Fruit fly (Drosophila melanogaster): ENCODE results near the gene Diedel2.

- TF ChIP-seq Dif (GFP tag; optimal IDR thresholded peaks at IDR 0.05; ENCODE audit: partially characterized antibody) (no peak), psq (GFP tag; optimal IDR thresholded peaks at IDR 0.05) (no peak), Dfd (GFP tag; optimal IDR thresholded peaks at IDR 0.05) (no peak), br (GFP tag; optimal IDR thresholded peaks at IDR 0.05) (no peak), Myc (optimal IDR thresholded peaks at IDR 0.05) (no peak), usp (GFP tag; optimal IDR thresholded peaks at IDR 0.05) (no peak), rgr (GFP tag; optimal IDR thresholded peaks at IDR 0.05) (no peak), dsf (GFP tag; optimal IDR thresholded peaks at IDR 0.05; ENCODE audit: borderline replicate concordance) (no peak), pan (optimal IDR thresholded peaks at IDR 0.05) (no peak), GATAd (GFP tag; optimal IDR thresholded peaks at IDR 0.05) (no peak), foxo (GFP tag; optimal IDR thresholded peaks at IDR 0.05) (no peak), h (GFP tag; optimal IDR thresholded peaks at IDR 0.05) (no peak)
Observed at dm6 chr3R:29559444-29559976, 48.8 kb upstream of the Diedel2 start.

All from whole organism, wandering third instar larva.